Worm (Caenorhabditis elegans) whole organism, L4 larva: ENCODE results near the gene snf-11.
A peak's percentile ranks its signal among the peaks of the same experiment; 100 is the strongest.

Experiments used
- D1046.2 ChIP-seq: fragments of 200-800 bp; sonication (Bioruptor generic); IDR thresholded peaks from 2 replicates; pipeline ENCODE4 v1.3.6; 2022; ENCODE audit warnings: missing genetic modification characterization, missing compliant biosample characterization
- F10B5.3 ChIP-seq: sonication (generic microtip); optimal IDR thresholded peaks from 2 replicates; lab custom pipeline; 2016; ENCODE audit warnings: mild to moderate bottlenecking, missing genetic modification characterization, missing compliant biosample characterization
- F26F4.8 ChIP-seq: fragments of 200-800 bp; sonication (Bioruptor generic); conservative IDR thresholded peaks from 2 replicates; pipeline ENCODE4 v1.3.6; 2022; ENCODE audit warnings: missing genetic modification characterization, missing compliant biosample characterization
- T20F7.1 ChIP-seq: fragments of 200-800 bp; sonication (Bioruptor generic); optimal IDR thresholded peaks from 2 replicates; lab custom pipeline; 2018; ENCODE audit warnings: mild to moderate bottlenecking, missing genetic modification characterization, missing compliant biosample characterization
- Y105C5A.15 ChIP-seq: fragments of 200-800 bp; sonication (Bioruptor generic); IDR thresholded peaks from 2 replicates; pipeline ENCODE4 v1.3.6; 2022; ENCODE audit warnings: missing genetic modification characterization, missing compliant biosample characterization
- Y48G9A.11 ChIP-seq: fragments of 200-800 bp; sonication (Bioruptor generic); IDR thresholded peaks from 2 replicates; pipeline ENCODE4 v1.3.6; 2022; ENCODE audit warnings: missing genetic modification reagents, missing genetic modification characterization, missing compliant biosample characterization
- Y75B8A.6 ChIP-seq: fragments of 200-800 bp; sonication (Bioruptor generic); IDR thresholded peaks from 2 replicates; pipeline ENCODE4 v1.3.6; 2022; ENCODE audit warnings: missing genetic modification reagents, missing genetic modification characterization, missing compliant biosample characterization
- ZK546.5 ChIP-seq, 2 experiments: sonication (generic microtip); optimal IDR thresholded peaks; 2 replicates each; lab custom pipeline; 2017; ENCODE audit warnings: missing biosample characterization in 2 of 2, missing genetic modification characterization in 2 of 2
- aly-2 ChIP-seq: sonication (generic microtip); optimal IDR thresholded peaks from 2 replicates; lab custom pipeline; 2018; ENCODE audit warnings: missing biosample characterization, missing genetic modification characterization
- ama-1 ChIP-seq: fragments of 150-350 bp; optimal IDR thresholded peaks from 2 replicates; lab custom pipeline; 2014; ENCODE audit warnings: inconsistent platforms, mixed read lengths
- arid-1 ChIP-seq: fragments of 200-800 bp; sonication (Bioruptor generic); conservative IDR thresholded peaks from 2 replicates; pipeline ENCODE4 v1.3.6; 2022; ENCODE audit warnings: missing genetic modification reagents, missing genetic modification characterization, missing compliant biosample characterization
- attf-4 ChIP-seq: sonication (generic microtip); optimal IDR thresholded peaks from 3 replicates; lab custom pipeline; 2017; ENCODE audit warnings: missing biosample characterization, missing genetic modification characterization
- ceh-28 ChIP-seq: fragments of 150-350 bp; optimal IDR thresholded peaks from 2 replicates; lab custom pipeline; 2014; ENCODE audit warnings: missing biosample characterization, missing genetic modification reagents, missing genetic modification characterization
- ceh-44 ChIP-seq: fragments of 200-800 bp; sonication (Bioruptor generic); IDR thresholded peaks from 2 replicates; pipeline ENCODE4 v1.3.6; 2022; ENCODE audit warnings: missing genetic modification reagents, missing genetic modification characterization, missing compliant biosample characterization
- ceh-62 ChIP-seq: sonication (generic microtip); optimal IDR thresholded peaks from 2 replicates; lab custom pipeline; 2017; ENCODE audit warnings: missing biosample characterization, missing genetic modification characterization
- ceh-82 ChIP-seq: sonication (generic microtip); optimal IDR thresholded peaks from 2 replicates; lab custom pipeline; 2017; ENCODE audit warnings: missing biosample characterization, missing genetic modification characterization
- daf-12 ChIP-seq: fragments of 150-350 bp; optimal IDR thresholded peaks from 2 replicates; lab custom pipeline; 2014; ENCODE audit warnings: missing biosample characterization, missing genetic modification reagents, missing genetic modification characterization
- daf-16 ChIP-seq, 3 experiments: sonication (generic microtip); optimal IDR thresholded peaks; 2 replicates each; lab custom pipeline; 2016 to 2017; ENCODE audit warnings: missing genetic modification characterization in 3 of 3, missing genetic modification reagents in 3 of 3, mild to moderate bottlenecking in 2 of 3, missing compliant biosample characterization in 2 of 3, missing biosample characterization in 1 of 3, moderate library complexity in 1 of 3
- daf-19 ChIP-seq: fragments of 200-800 bp; sonication (Bioruptor generic); conservative IDR thresholded peaks from 2 replicates; pipeline ENCODE4 v1.3.6; 2022; ENCODE audit warnings: missing genetic modification characterization, missing compliant biosample characterization
- daf-8 ChIP-seq: fragments of 200-800 bp; sonication (Bioruptor generic); IDR thresholded peaks from 2 replicates; pipeline ENCODE4 v1.3.6; 2022; ENCODE audit warnings: missing genetic modification characterization, missing compliant biosample characterization
- dve-1 ChIP-seq: sonication (generic microtip); optimal IDR thresholded peaks from 2 replicates; lab custom pipeline; 2017; ENCODE audit warnings: antibody characterized with exemption, mild to moderate bottlenecking, missing genetic modification characterization, missing compliant biosample characterization; ENCODE audit not compliant: insufficient read depth
- fkh-10 ChIP-seq: fragments of 150-350 bp; optimal IDR thresholded peaks from 2 replicates; lab custom pipeline; 2014; ENCODE audit warnings: missing biosample characterization, missing genetic modification reagents, missing genetic modification characterization
- fos-1 ChIP-seq: fragments of 150-350 bp; optimal IDR thresholded peaks from 2 replicates; lab custom pipeline; 2014; ENCODE audit warnings: missing biosample characterization, missing genetic modification characterization
- gei-8 ChIP-seq: fragments of 200-800 bp; sonication (Bioruptor generic); optimal IDR thresholded peaks from 2 replicates; lab custom pipeline; 2018; ENCODE audit warnings: mild to moderate bottlenecking, missing genetic modification characterization, missing compliant biosample characterization
- hmg-1.1 ChIP-seq: fragments of 200-800 bp; sonication (Bioruptor generic); IDR thresholded peaks from 2 replicates; pipeline ENCODE4 v1.3.6; 2022; ENCODE audit warnings: missing genetic modification reagents, missing genetic modification characterization, missing compliant biosample characterization
- lim-7 ChIP-seq: fragments of 200-800 bp; sonication (Bioruptor generic); IDR thresholded peaks from 2 replicates; pipeline ENCODE4 v1.3.6; 2022; ENCODE audit warnings: missing genetic modification characterization, missing compliant biosample characterization
- lin-13 ChIP-seq: fragments of 150-350 bp; optimal IDR thresholded peaks from 2 replicates; lab custom pipeline; 2014; ENCODE audit warnings: missing biosample characterization, missing genetic modification reagents, missing genetic modification characterization
- lin-38 ChIP-seq: fragments of 200-800 bp; sonication (Bioruptor generic); IDR thresholded peaks from 2 replicates; pipeline ENCODE4 v1.3.6; 2022; ENCODE audit warnings: missing genetic modification reagents, missing genetic modification characterization, missing compliant biosample characterization
- lir-3 ChIP-seq: sonication (generic microtip); optimal IDR thresholded peaks from 2 replicates; lab custom pipeline; 2016; ENCODE audit warnings: mild to moderate bottlenecking, missing genetic modification characterization, missing compliant biosample characterization
- lsy-2 ChIP-seq, 2 experiments: fragments of 150-350 bp in 1 of 2; sonication (generic microtip) in 1 of 2; optimal IDR thresholded peaks; 2 replicates each; lab custom pipeline; 2014 to 2017; ENCODE audit warnings: missing biosample characterization in 2 of 2, missing genetic modification characterization in 2 of 2
- madf-5 ChIP-seq, 2 experiments: fragments of 200-800 bp; sonication (Bioruptor generic); IDR thresholded peaks; 2 replicates each; pipeline ENCODE4 v1.3.6; 2022; ENCODE audit warnings: missing compliant biosample characterization in 2 of 2, missing genetic modification characterization in 2 of 2
- madf-9 ChIP-seq: fragments of 200-800 bp; sonication (Bioruptor generic); conservative IDR thresholded peaks from 2 replicates; pipeline ENCODE4 v1.3.6; 2022; ENCODE audit warnings: missing genetic modification reagents, missing genetic modification characterization, missing compliant biosample characterization
- nhr-10 ChIP-seq: fragments of 150-350 bp; optimal IDR thresholded peaks from 2 replicates; lab custom pipeline; 2014; ENCODE audit warnings: missing biosample characterization, missing genetic modification characterization
- nhr-102 ChIP-seq: sonication (generic microtip); optimal IDR thresholded peaks from 2 replicates; lab custom pipeline; 2016; ENCODE audit warnings: mild to moderate bottlenecking, missing genetic modification characterization, moderate library complexity, missing compliant biosample characterization
- nhr-237 ChIP-seq: sonication (generic microtip); optimal IDR thresholded peaks from 2 replicates; lab custom pipeline; 2017; ENCODE audit warnings: missing biosample characterization, missing genetic modification characterization
- nhr-28 ChIP-seq: fragments of 150-350 bp; optimal IDR thresholded peaks from 2 replicates; lab custom pipeline; 2014; ENCODE audit warnings: missing biosample characterization, missing genetic modification characterization
- nhr-41 ChIP-seq: fragments of 200-800 bp; sonication (Bioruptor generic); IDR thresholded peaks from 2 replicates; pipeline ENCODE4 v1.3.6; 2022; ENCODE audit warnings: missing genetic modification reagents, missing genetic modification characterization, missing compliant biosample characterization
- nhr-42 ChIP-seq: fragments of 200-800 bp; sonication (Bioruptor generic); IDR thresholded peaks from 2 replicates; pipeline ENCODE4 v1.3.6; 2022; ENCODE audit warnings: missing genetic modification characterization, missing compliant biosample characterization
- nhr-48 ChIP-seq: sonication (generic microtip); optimal IDR thresholded peaks from 2 replicates; lab custom pipeline; 2016; ENCODE audit warnings: mild to moderate bottlenecking, missing genetic modification characterization, missing compliant biosample characterization
- nhr-6 ChIP-seq: fragments of 150-350 bp; optimal IDR thresholded peaks from 2 replicates; lab custom pipeline; 2014; ENCODE audit warnings: missing biosample characterization, missing genetic modification characterization
- nhr-76 ChIP-seq: fragments of 150-350 bp; optimal IDR thresholded peaks from 2 replicates; lab custom pipeline; 2014; ENCODE audit warnings: missing biosample characterization, missing genetic modification characterization
- pha-4 ChIP-seq, 2 experiments: fragments of 150-350 bp in 1 of 2; fragments of 200-800 bp in 1 of 2; sonication (Bioruptor generic) in 1 of 2; IDR thresholded peaks in 1 of 2; optimal IDR thresholded peaks in 1 of 2; 2 replicates each; pipeline versions ENCODE4 v1.3.6 to Lab custom; 2014 to 2022; ENCODE audit warnings: missing genetic modification characterization in 2 of 2, missing genetic modification reagents in 2 of 2, missing biosample characterization in 1 of 2, missing compliant biosample characterization in 1 of 2
- pqm-1 ChIP-seq: sonication (generic microtip); optimal IDR thresholded peaks from 2 replicates; lab custom pipeline; 2017; ENCODE audit warnings: missing biosample characterization, missing genetic modification characterization
- rbr-2 ChIP-seq: sonication (generic microtip); optimal IDR thresholded peaks from 2 replicates; lab custom pipeline; 2016; ENCODE audit warnings: missing genotype, missing genetic modification characterization, missing compliant biosample characterization
- set-16 ChIP-seq: fragments of 200-800 bp; sonication (Bioruptor generic); IDR thresholded peaks from 2 replicates; pipeline ENCODE4 v1.3.6; 2022; ENCODE audit warnings: missing genetic modification reagents, missing genetic modification characterization, missing compliant biosample characterization
- skn-1 ChIP-seq: fragments of 150-350 bp; optimal IDR thresholded peaks from 2 replicates; lab custom pipeline; 2014; ENCODE audit warnings: missing biosample characterization, missing genetic modification characterization
- spr-3 ChIP-seq: fragments of 200-800 bp; sonication (Bioruptor generic); optimal IDR thresholded peaks from 2 replicates; lab custom pipeline; 2018; ENCODE audit warnings: mild to moderate bottlenecking, missing genetic modification characterization, missing compliant biosample characterization
- tag-97 ChIP-seq: fragments of 200-800 bp; sonication (Bioruptor generic); IDR thresholded peaks from 2 replicates; pipeline ENCODE4 v1.3.6; 2022; ENCODE audit warnings: missing genetic modification characterization, missing compliant biosample characterization
- zag-1 ChIP-seq: fragments of 150-350 bp; optimal IDR thresholded peaks from 2 replicates; lab custom pipeline; 2014; ENCODE audit warnings: missing biosample characterization, missing genetic modification characterization
- zfp-3 ChIP-seq: fragments of 200-800 bp; sonication (Bioruptor generic); conservative IDR thresholded peaks from 2 replicates; pipeline ENCODE4 v1.3.6; 2022; ENCODE audit warnings: missing genetic modification reagents, missing genetic modification characterization, missing compliant biosample characterization
- zip-2 ChIP-seq: fragments of 150-350 bp; optimal IDR thresholded peaks from 2 replicates; lab custom pipeline; 2014; ENCODE audit warnings: missing biosample characterization, missing genetic modification characterization
- ztf-11 ChIP-seq: fragments of 150-350 bp; optimal IDR thresholded peaks from 2 replicates; lab custom pipeline; 2014; ENCODE audit warnings: missing biosample characterization, missing genetic modification characterization
- ztf-7 ChIP-seq: fragments of 150-350 bp; optimal IDR thresholded peaks from 2 replicates; lab custom pipeline; 2014; ENCODE audit warnings: missing biosample characterization, missing genetic modification characterization

Gene snf-11

DNA sequence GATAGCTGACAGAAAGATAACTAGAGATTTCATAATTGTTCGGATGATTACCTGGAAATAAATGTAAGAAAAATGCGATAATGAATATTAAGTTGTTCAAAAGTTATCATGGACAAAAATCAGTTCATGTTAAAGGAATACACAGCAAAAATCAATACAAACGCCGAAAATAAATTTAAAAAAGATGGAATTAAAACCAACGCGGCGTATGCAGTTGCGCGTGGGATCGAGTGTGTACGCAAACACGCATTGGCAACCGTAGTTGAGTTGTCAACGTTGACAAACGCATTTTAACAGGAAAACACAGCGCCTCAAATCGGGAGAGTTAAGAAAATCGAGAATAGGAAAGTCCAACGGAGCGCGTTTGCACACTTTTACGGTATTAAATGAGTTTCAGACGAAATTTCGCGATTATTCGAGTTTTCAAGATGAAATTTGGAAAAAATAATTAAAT, 18.7 kb upstream of the snf-11 start, which contains the start of gene tmed-10 (continued):
- TF ChIP-seq nhr-41 (GFP tag; lab: Robert Waterston, UW) (no peak), tag-97 (GFP tag; lab: Robert Waterston, UW) (no peak), ama-1 (lab: Kevin White, UChicago) (no peak), pha-4 (GFP tag; IDR thresholded peaks at IDR 0.05; lab: Robert Waterston, UW) (0 out of 2 replicates have a peak, but pooled peaks have one; percentile 51), pha-4 (tag; optimal IDR thresholded peaks at IDR 0.05; lab: Kevin White, UChicago) (peak; percentile 18), nhr-28 (tag; lab: Kevin White, UChicago) (peak; percentile 43), fos-1 (tag; lab: Kevin White, UChicago) (no peak), lin-38 (GFP tag; lab: Robert Waterston, UW) (peak; percentile 95), Y48G9A.11 (GFP tag; lab: Robert Waterston, UW) (no peak), dve-1 (peak; percentile 56), aly-2 (no peak), ceh-62 (tag; lab: Kevin White, UChicago) (no peak), attf-4 (no peak), Y105C5A.15 (no peak), rbr-2 (tag; lab: Kevin White, UChicago) (peak; percentile 50), lim-7 (GFP tag; lab: Robert Waterston, UW) (no peak), skn-1 (no peak), lir-3 (tag; lab: Kevin White, UChicago) (no peak), nhr-10 (tag; lab: Kevin White, UChicago) (no peak), daf-8 (GFP tag; lab: Robert Waterston, UW) (no peak), ztf-7 (tag; lab: Kevin White, UChicago) (no peak), zag-1 (no peak), spr-3 (GFP tag; lab: Kevin White, UChicago) (no peak), nhr-102 (tag; lab: Kevin White, UChicago) (no peak), set-16 (GFP tag; lab: Robert Waterston, UW) (no peak), ceh-82 (tag; lab: Kevin White, UChicago) (no peak), lsy-2 (tag; optimal IDR thresholded peaks at IDR 0.05; lab: Kevin White, UChicago) (peak in 1 of 2 experiments; percentile 93), ztf-11 (tag; lab: Kevin White, UChicago) (no peak), ceh-44 (GFP tag; lab: Robert Waterston, UW) (peak; percentile 53; the same call in 1 of the 2 replicates), daf-12 (tag; lab: Kevin White, UChicago) (no peak), hmg-1.1 (peak; percentile 76), ZK546.5 (tag; optimal IDR thresholded peaks at IDR 0.05; lab: Kevin White, UChicago) (no peak), nhr-237 (tag; lab: Kevin White, UChicago) (no peak), zfp-3 (no peak), zip-2 (tag; lab: Kevin White, UChicago) (no peak), gei-8 (GFP tag; lab: Kevin White, UChicago) (no peak), daf-16 (GFP tag; optimal IDR thresholded peaks at IDR 0.05; lab: Kevin White, UChicago) (no peak), daf-16 (tag; optimal IDR thresholded peaks at IDR 0.05; lab: Kevin White, UChicago) (no peak), nhr-42 (GFP tag; lab: Robert Waterston, UW) (no peak), pqm-1 (tag; lab: Kevin White, UChicago) (no peak), madf-5 (GFP tag; IDR thresholded peaks at IDR 0.05; lab: Robert Waterston, UW) (no peak), T20F7.1 (peak; percentile 50), ceh-28 (tag; lab: Kevin White, UChicago) (no peak), Y75B8A.6 (GFP tag; lab: Robert Waterston, UW) (no peak), arid-1 (GFP tag; lab: Robert Waterston, UW) (no peak), lin-13 (GFP tag; lab: Kevin White, UChicago) (peak; percentile 10), F10B5.3 (tag; lab: Kevin White, UChicago) (no peak), madf-9 (GFP tag; lab: Robert Waterston, UW) (no peak), nhr-48 (tag; lab: Kevin White, UChicago) (no peak), nhr-6 (no peak), nhr-76 (tag; lab: Kevin White, UChicago) (no peak), daf-19 (GFP tag; lab: Robert Waterston, UW) (no peak), D1046.2 (GFP tag; lab: Robert Waterston, UW) (no peak), fkh-10 (GFP tag; lab: Kevin White, UChicago) (no peak), F26F4.8 (GFP tag; lab: Robert Waterston, UW) (no peak)
